Worm (Caenorhabditis elegans): Measurements from ENCODE around the gene F11D11.21.

The F11D11.21 gene

DNA sequence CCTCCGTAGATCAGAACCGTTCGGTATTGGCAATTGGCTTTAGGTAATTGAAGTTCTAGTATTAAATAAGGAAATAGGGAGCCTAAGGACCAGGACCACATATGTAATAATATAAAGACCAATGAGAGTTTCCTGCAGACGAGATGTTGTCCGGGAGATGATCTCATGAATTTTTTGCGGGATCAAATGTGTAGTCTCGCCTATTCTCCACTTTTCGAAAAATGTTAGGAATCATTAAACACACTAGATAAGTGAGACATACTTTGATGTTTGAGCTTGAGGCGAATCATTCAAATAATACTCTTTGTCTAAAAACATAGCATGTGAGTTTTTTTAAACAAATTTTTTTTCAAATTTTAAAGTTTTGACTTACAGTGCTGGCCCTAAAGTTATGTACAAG lies 2.7 kb upstream of the F11D11.21 start, which contains the start of gene F11D11.6:
F11D11.6 (minus strand) TSS at position 101 of the 400 bp plus-strand sequence.
- no peak for TF ChIP-seq unc-62 (GFP tag; optimal IDR thresholded peaks at IDR 0.05)

DNA sequence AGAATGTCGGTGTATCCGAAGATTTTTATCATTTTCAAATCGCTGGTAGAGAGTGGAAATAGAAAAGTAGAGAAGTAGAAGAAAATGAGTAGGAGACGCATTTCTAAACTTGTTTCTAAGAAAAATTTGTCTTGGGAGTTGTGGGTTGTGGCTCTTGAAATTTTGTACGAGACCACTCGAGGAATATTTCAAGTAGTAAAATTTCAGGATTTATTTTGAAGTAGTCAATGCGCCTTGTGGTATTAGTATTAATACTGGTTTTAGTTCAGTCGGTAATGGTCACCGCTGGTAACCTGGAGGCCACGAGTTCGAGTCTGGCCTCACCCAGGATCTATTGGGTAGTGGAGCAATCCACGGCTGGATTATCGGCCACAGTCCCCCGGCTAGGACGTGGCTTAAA lies 1.6 kb downstream of the F11D11.21 start, which contains the start of gene clec-252:
clec-252 (minus strand) TSS at position 101 of the 400 bp plus-strand sequence.
- TF ChIP-seq unc-62 (GFP tag; optimal IDR thresholded peaks at IDR 0.05): no peak

DNA sequence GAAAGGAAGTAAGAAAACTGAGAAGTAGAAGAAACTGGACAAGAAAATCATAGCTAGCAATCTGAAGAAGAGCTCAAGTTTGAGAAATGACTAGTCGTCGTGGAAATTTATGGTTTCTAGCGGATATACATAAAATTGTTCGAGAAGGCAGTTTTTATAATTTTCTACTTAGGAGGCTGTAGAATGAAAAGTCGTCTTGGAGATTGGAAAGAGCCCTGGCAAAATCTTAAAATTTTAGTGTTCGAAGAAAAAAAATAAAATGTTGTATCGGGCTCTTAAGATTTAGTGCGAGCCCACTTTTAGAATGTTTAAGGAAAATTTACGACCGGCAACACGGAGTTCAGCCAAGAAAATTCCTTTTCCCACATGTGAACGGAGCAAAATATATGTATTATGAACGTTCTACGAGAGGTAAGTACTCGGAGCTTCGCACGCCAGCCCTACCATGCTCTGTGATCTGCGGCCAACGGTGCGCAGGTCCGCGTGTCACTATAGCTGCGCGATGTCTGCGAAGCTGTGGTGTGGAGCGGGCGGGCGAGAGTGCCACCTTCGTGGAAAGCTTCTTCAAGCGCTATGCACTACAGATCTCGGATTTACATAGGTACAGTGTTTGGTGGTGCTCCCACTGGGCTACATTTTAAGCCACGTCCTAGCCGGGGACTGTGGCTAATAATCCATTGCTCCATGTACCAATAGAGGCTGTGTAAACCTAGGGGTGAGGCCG lies 3.2 kb downstream of the F11D11.21 start, which contains the start of gene clec-251:
clec-251 (minus strand) TSS at position 51 of the 724 bp plus-strand sequence.
- no peak for TF ChIP-seq unc-62 (GFP tag; optimal IDR thresholded peaks at IDR 0.05)

- no peak for TF ChIP-seq unc-62 (GFP tag; optimal IDR thresholded peaks at IDR 0.05)
These were observed 8.2 kb downstream of the F11D11.21 start, which contains the start of gene clec-250 for ce11 chrV:18742108-18742507. Gene clec-250, minus strand, starts transcription at chrV:18742208.

ce11 chrV:18737646-18738045 lies 12.7 kb downstream of the F11D11.21 start:
- TF ChIP-seq unc-62 (GFP tag; optimal IDR thresholded peaks at IDR 0.05): no peak

DNA sequence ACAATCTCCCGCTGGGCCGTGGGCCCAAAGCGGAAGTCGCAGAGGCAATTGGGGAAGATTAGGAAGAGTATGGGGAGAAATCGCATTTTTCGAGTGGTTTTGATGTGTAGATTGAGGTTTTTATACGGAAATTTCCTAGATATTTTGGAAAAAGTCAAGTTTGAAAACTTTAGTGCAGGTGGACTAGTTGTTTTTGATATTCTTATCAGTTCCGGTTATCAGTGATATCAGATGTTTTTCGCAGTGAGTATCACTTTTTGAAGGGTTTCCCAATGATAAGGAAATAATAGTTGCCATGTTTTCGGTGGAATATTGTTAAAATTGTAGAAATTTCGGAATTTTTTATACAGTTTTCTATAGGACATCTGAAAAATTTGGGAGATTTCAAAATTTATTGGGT lies 16.0 kb downstream of the F11D11.21 start, which contains the start of gene scl-20:
scl-20 (minus strand) TSS at position 101 of the 400 bp plus-strand sequence.
- no peak for TF ChIP-seq unc-62 (GFP tag; optimal IDR thresholded peaks at IDR 0.05)

- TF ChIP-seq unc-62 (GFP tag; optimal IDR thresholded peaks at IDR 0.05): no peak
These were observed 16.4 kb downstream of the F11D11.21 start for ce11 chrV:18733942-18734341.

ce11 chrV:18731579-18732041 lies 18.7 kb downstream of the F11D11.21 start, which contains the start of the genes asp-18 and scl-19:
Gene asp-18, minus strand, starts transcription at chrV:18731679.
Gene scl-19, plus strand, starts transcription at chrV:18731991.
- TF ChIP-seq unc-62 (GFP tag; optimal IDR thresholded peaks at IDR 0.05): no peak

DNA sequence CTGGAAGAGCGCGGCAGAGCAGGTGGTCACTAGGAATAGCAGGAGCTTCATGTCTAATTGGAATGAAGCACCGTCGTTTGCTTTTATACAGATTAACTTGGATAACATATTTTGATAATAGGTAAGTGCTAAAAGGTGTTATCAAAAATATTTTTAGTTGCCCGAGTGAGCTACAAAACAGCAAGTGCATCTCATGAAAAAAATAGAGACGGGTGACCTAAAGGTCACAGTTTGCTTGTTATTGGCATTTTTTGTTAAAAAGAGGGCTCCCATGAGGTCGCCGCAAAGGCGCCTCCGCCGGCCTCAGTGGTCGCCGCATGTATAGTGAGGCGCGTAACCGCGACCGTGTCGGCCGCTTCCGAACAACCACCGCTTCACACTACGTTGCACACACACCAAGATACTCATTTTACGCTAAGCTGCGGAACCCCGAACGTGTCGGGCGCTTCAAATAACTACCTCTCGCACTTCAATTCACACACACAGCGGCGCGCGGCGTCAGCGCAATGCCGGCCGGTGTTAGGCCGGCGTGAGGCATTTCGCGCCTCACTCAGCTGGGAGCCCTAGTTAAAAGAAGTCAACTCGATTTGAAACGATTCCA lies 20.9 kb downstream of the F11D11.21 start, which contains the start of gene asp-19:
asp-19 (minus strand) TSS at position 51 of the 601 bp plus-strand sequence.
- no peak for TF ChIP-seq unc-62 (GFP tag; optimal IDR thresholded peaks at IDR 0.05)

DNA sequence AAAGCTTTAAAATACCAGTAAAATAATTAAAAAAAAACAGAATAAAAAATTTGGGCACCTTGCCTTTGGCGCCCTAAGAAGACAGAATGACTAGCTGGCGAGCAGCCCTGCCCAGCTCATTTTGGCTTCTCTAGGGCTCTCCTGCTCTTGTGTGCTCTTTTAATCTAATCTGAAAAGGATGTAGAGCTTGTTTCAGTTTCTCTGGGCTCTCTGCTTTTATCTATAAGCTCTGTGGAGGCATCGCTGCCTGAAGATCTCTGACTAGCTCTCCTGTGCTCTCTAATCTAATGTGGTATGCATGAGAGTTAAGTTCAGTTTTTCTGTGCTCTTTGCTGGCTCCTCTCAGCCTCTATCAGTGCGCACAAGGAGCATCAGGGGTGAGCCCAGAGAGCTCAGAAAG lies 24.5 kb downstream of the F11D11.21 start:
- no peak for TF ChIP-seq unc-62 (GFP tag; optimal IDR thresholded peaks at IDR 0.05)

DNA sequence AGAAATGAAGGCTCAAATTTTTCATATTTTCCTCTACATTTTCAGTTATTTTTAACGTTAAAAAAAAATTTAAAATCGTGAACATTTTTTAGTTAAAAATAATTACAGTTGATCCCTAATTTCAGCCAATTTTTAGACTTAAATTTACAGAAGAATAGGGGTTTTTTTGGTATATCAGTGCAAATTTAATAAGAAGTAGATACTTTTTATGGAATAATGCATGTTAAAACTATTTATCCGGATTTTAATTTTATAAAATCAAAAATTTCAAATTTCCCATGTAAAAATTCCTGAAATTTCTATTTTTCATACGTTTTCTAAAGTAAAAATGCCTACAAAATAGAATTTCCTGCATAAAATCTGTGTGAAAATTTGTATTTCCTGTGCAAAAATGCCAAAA lies 26.3 kb downstream of the F11D11.21 start:
- no peak for TF ChIP-seq unc-62 (GFP tag; optimal IDR thresholded peaks at IDR 0.05)

DNA sequence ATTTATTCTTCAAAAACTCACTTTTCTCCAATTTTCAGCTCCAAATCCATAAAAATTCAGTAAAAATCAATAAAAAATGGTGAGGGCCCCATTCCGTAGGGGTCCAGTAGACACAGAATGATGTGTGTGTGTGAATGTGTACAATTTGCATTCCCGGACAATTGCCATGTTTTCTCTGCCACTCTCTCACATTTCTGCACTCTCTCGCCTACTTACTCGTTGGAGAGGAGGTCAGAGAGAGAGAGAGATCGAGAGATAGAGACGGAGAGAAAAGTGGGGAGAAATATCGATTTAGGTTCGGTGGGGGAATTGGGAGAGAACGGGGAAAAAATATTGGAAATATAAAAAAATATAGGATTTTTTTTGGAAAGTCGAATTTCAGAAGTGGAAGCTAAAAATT lies 26.7 kb downstream of the F11D11.21 start:
- no peak for TF ChIP-seq unc-62 (GFP tag; optimal IDR thresholded peaks at IDR 0.05)

DNA sequence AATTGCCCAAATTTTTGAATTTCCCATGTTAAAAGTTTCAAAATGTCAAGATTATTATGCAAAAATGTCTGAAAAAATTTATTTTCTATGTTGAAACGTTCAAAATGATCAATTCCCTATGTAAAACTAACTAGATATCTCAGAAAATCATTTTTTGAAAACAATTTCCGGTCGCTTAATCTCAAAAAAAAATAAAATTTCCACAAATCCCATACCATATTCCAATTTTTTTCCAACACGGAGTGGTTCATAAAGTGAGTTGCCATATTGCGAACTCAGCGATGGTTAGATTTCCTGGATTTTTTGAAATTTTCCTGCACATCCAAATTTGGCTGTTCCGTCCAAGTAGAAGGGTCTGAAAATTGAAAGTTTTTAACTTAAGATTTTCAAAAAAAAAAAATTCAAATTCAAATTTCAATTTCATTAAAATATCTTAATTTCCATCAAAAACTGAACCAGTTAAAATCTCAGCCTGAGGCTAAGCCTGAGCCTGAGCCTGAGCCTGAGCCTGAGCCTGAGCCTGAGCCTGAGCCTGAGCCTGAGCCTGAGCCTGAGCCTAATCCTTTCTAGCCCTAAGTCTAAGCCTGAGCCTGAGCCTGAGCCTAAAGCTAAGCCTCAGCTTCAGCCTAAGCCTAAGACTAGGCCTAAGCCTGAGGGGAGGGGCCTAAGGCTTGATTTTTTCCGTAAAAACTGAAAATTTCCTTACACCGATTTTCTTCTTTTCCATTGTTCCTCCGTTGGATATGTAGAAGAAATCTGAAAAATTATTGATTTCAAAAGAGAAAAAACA lies 27.6 kb downstream of the F11D11.21 start:
- no peak for TF ChIP-seq unc-62 (GFP tag; optimal IDR thresholded peaks at IDR 0.05)

DNA sequence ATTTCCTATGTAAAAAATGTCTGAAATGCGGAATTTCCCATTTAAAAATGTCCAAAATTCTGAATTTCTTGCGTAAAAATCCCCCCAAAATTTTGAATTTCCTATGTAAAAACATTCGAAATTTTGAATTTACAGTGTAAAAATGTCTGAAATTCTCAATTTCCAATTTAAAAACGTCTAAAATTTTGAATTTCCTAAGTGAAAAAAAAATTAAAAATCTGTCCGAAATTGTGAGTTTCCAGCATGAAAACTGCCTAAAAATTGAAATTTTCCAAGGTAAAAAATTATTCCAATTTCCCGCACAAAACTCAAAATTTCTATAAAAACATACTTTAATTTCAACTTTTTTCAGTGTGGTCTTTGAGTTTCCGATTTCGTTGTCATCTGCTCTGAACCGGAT lies 28.5 kb downstream of the F11D11.21 start:
- no peak for TF ChIP-seq unc-62 (GFP tag; optimal IDR thresholded peaks at IDR 0.05)

ce11 chrV:18719956-18720489 lies 30.3 kb downstream of the F11D11.21 start, which contains the start of gene Y17D7C.2:
Gene Y17D7C.2, minus strand, starts transcription at chrV:18719987.
- TF ChIP-seq unc-62 (GFP tag; optimal IDR thresholded peaks at IDR 0.05): no peak

Measured in whole organism, dauer.